Worm (Caenorhabditis elegans): Measurements from ENCODE around the gene mrpl-18.

ce11 chrIII:8117155-8117554 lies 27.7 kb upstream of the mrpl-18 start:
- TF ChIP-seq flt-1 (GFP tag; IDR thresholded peaks at IDR 0.05): no peak
- TF ChIP-seq ztf-23 (GFP tag; IDR thresholded peaks at IDR 0.05): no peak
- no peak for TF ChIP-seq klf-2 (GFP tag; conservative IDR thresholded peaks at IDR 0.05)
- TF ChIP-seq ztf-29 (GFP tag; IDR thresholded peaks at IDR 0.05): no peak
- no peak for TF ChIP-seq cog-1 (tag; optimal IDR thresholded peaks at IDR 0.05)
- no peak for TF ChIP-seq ref-1 (GFP tag; conservative IDR thresholded peaks at IDR 0.05)
- no peak for TF ChIP-seq T22C8.4 (GFP tag; IDR thresholded peaks at IDR 0.05)

All from whole organism, midembryonic.